Fruit fly (Drosophila melanogaster): ENCODE measurements around the gene CG13728.

DNA sequence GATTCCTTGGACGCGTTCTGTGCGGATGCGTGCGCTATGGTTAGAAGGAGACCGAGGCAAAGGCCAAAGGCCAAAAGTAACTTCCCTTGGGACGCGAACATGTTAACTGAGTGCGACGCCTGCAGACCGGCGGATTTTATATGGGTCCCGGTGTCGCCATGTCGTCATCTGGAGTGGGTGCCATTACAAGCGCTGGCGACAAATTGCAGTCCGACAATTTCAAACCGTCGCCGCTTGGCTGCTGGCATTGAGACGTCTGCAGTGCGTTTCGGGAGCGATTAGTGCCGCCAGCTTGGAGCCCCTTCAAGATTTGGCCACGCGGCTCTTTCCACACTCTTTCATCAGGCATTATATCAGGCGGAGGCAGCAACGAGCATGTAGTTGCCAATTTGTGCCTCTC, 41.3 kb downstream of the CG13728 start, which contains the start of gene CG13727:
- no peak for TF ChIP-seq Poxn (GFP tag; IDR thresholded peaks at IDR 0.05)
- no peak for TF ChIP-seq CG7987 (GFP tag; optimal IDR thresholded peaks at IDR 0.05)
- no peak for TF ChIP-seq CG4328 (GFP tag; optimal IDR thresholded peaks at IDR 0.05)
- TF ChIP-seq br (optimal IDR thresholded peaks at IDR 0.05): no peak

All from whole organism, embryonic.